Worm (Caenorhabditis elegans): Measurements from ENCODE around the gene lec-9.

lec-9 gene

ce11 chrX:17633166-17633565 is 32.9 kb downstream of the lec-9 start (continued):
- TF ChIP-seq ZK337.2 (GFP tag; IDR thresholded peaks at IDR 0.05) (no peak), php-3 (GFP tag; IDR thresholded peaks at IDR 0.05) (no peak), Y48G9A.11 (GFP tag; IDR thresholded peaks at IDR 0.05) (no peak), dmd-8 (GFP tag; IDR thresholded peaks at IDR 0.05) (no peak), T26A8.4 (GFP tag; IDR thresholded peaks at IDR 0.05) (0 out of 2 replicates have a peak, but pooled peaks have one; percentile 39), lsy-2 (tag; optimal IDR thresholded peaks at IDR 0.05) (peak in 1 of 2 experiments; percentile 23), daf-19 (GFP tag; conservative IDR thresholded peaks at IDR 0.05) (no peak), lin-15B (tag; optimal IDR thresholded peaks at IDR 0.05) (no peak), madf-9 (GFP tag; conservative IDR thresholded peaks at IDR 0.05) (0 out of 2 replicates have a peak, but pooled peaks have one; percentile 55), D1046.2 (GFP tag; IDR thresholded peaks at IDR 0.05) (no peak), dmd-9 (GFP tag; IDR thresholded peaks at IDR 0.05) (no peak), duxl-1 (tag; optimal IDR thresholded peaks at IDR 0.05; ENCODE audit: poor library complexity) (no peak), rbr-2 (tag; optimal IDR thresholded peaks at IDR 0.05) (peak; percentile 21), Y5F2A.4 (GFP tag; optimal IDR thresholded peaks at IDR 0.05) (no peak), nhr-41 (GFP tag; IDR thresholded peaks at IDR 0.05) (no peak), mep-1 (tag; optimal IDR thresholded peaks at IDR 0.05) (peak; percentile 21), ama-1 (optimal IDR thresholded peaks at IDR 0.05) (no peak), ceh-44 (GFP tag; IDR thresholded peaks at IDR 0.05) (no peak), mdt-29 (GFP tag; IDR thresholded peaks at IDR 0.05) (no peak), F49E8.2 (tag; optimal IDR thresholded peaks at IDR 0.05; ENCODE audit: borderline replicate concordance) (no peak), spr-3 (GFP tag; optimal IDR thresholded peaks at IDR 0.05) (no peak), egl-43 (GFP tag; IDR thresholded peaks at IDR 0.05) (no peak), ctbp-1 (GFP tag; IDR thresholded peaks at IDR 0.05) (0 out of 2 replicates have a peak, but pooled peaks have one; percentile 17), lin-39 (tag; optimal IDR thresholded peaks at IDR 0.05) (no peak), nhr-111 (GFP tag; optimal IDR thresholded peaks at IDR 0.05) (no peak), pha-4 (GFP tag; IDR thresholded peaks at IDR 0.05) (no peak), pha-4 (tag; optimal IDR thresholded peaks at IDR 0.05) (no peak), saeg-2 (GFP tag; IDR thresholded peaks at IDR 0.05) (peak; percentile 86; the same call in 1 of the 2 replicates)

DNA sequence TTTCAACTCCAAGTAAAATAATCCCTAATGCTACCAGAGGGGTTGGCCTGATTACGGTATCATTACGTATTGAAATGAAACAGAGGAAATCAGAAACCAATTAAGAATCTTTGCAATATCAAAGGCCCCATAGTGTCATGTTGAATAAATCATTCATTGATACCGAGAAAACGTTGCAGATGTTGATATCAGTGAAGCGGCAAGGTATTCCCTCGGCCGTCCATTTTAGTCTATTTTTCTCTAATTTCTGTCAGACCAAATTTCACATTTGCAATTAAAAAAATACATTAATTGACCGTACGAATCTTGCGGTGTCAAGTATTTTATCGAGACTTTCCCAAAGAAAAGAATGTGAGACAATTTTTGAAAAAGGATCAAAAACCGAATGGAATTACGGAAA is 34.0 kb downstream of the lec-9 start:
- TF ChIP-seq nhr-76 (tag; optimal IDR thresholded peaks at IDR 0.05) (no peak), hlh-11 (tag; optimal IDR thresholded peaks at IDR 0.05) (no peak), unc-62 (GFP tag; optimal IDR thresholded peaks at IDR 0.05 in 1 of 2) (peak in 1 of 2 experiments; percentile 79), unc-62 (tag; optimal IDR thresholded peaks at IDR 0.05) (no peak), lin-1 (GFP tag; IDR thresholded peaks at IDR 0.05) (no peak), daf-16 (GFP tag; optimal IDR thresholded peaks at IDR 0.05) (no peak), daf-16 (tag; optimal IDR thresholded peaks at IDR 0.05) (peak; percentile 2), mdl-1 (tag; optimal IDR thresholded peaks at IDR 0.05) (no peak), madf-5 (GFP tag; IDR thresholded peaks at IDR 0.05) (no peak), zfp-2 (tag; optimal IDR thresholded peaks at IDR 0.05) (no peak), tag-97 (GFP tag; IDR thresholded peaks at IDR 0.05) (no peak), unc-130 (GFP tag; optimal IDR thresholded peaks at IDR 0.05) (no peak), dmd-6 (GFP tag; IDR thresholded peaks at IDR 0.05) (peak; percentile 32; the same call in 1 of the 2 replicates), lin-39 (tag; optimal IDR thresholded peaks at IDR 0.05) (no peak), nhr-11 (tag; optimal IDR thresholded peaks at IDR 0.05) (no peak), gei-8 (GFP tag; optimal IDR thresholded peaks at IDR 0.05) (no peak), nhr-28 (tag; optimal IDR thresholded peaks at IDR 0.05) (peak; percentile 23), set-16 (GFP tag; IDR thresholded peaks at IDR 0.05) (no peak)
